Fruit fly (Drosophila melanogaster): ENCODE data around the gene CG15418.
A peak's percentile ranks its signal among the peaks of the same experiment; 100 is the strongest.

Gene CG15418

dm6 chr2L:3580668-3581172 is 40.8 kb downstream of the CG15418 start, which contains the start of gene sob:
Gene sob (minus strand): TSS chr2L:3580769.
- TF ChIP-seq usp (GFP tag; optimal IDR thresholded peaks at IDR 0.05) (no peak), CG8478 (optimal IDR thresholded peaks at IDR 0.05) (peak; percentile 55), EcR (GFP tag; optimal IDR thresholded peaks at IDR 0.05) (peak in 1 of 2 experiments; percentile 61), psq (optimal IDR thresholded peaks at IDR 0.05) (no peak), Dll (optimal IDR thresholded peaks at IDR 0.05) (peak; percentile 100), pan (optimal IDR thresholded peaks at IDR 0.05) (no peak)

- TF ChIP-seq pan (optimal IDR thresholded peaks at IDR 0.05) (no peak), Dll (optimal IDR thresholded peaks at IDR 0.05) (no peak), usp (GFP tag; optimal IDR thresholded peaks at IDR 0.05) (no peak), CG8478 (optimal IDR thresholded peaks at IDR 0.05) (no peak), EcR (GFP tag; optimal IDR thresholded peaks at IDR 0.05) (no peak), psq (optimal IDR thresholded peaks at IDR 0.05) (no peak)
Measured at dm6 chr2L:3576520-3576919, 45.0 kb downstream of the CG15418 start.

- TF ChIP-seq pan (optimal IDR thresholded peaks at IDR 0.05) (no peak), CG8478 (optimal IDR thresholded peaks at IDR 0.05) (no peak), psq (optimal IDR thresholded peaks at IDR 0.05) (no peak), Dll (optimal IDR thresholded peaks at IDR 0.05) (no peak), EcR (GFP tag; optimal IDR thresholded peaks at IDR 0.05) (no peak), usp (GFP tag; optimal IDR thresholded peaks at IDR 0.05) (no peak)
Measured at dm6 chr2L:3575679-3576442, 45.6 kb downstream of the CG15418 start, which contains the start of gene CG43815. Gene CG43815 (plus strand): TSS chr2L:3576210.

- TF ChIP-seq psq (optimal IDR thresholded peaks at IDR 0.05): no peak
- TF ChIP-seq EcR (GFP tag; optimal IDR thresholded peaks at IDR 0.05): no peak
- no peak for TF ChIP-seq usp (GFP tag; optimal IDR thresholded peaks at IDR 0.05)
- TF ChIP-seq pan (optimal IDR thresholded peaks at IDR 0.05): no peak
Measured at dm6 chr2L:3573907-3574306, 47.6 kb downstream of the CG15418 start.

dm6 chr2L:3573172-3573755 is 48.2 kb downstream of the CG15418 start:
- TF ChIP-seq psq (optimal IDR thresholded peaks at IDR 0.05) (no peak), Dll (optimal IDR thresholded peaks at IDR 0.05) (no peak), usp (GFP tag; optimal IDR thresholded peaks at IDR 0.05) (no peak), pan (optimal IDR thresholded peaks at IDR 0.05) (no peak), EcR (GFP tag; optimal IDR thresholded peaks at IDR 0.05) (no peak), CG8478 (optimal IDR thresholded peaks at IDR 0.05) (no peak)

dm6 chr2L:3572529-3573171 is 48.9 kb downstream of the CG15418 start:
- TF ChIP-seq usp (GFP tag; optimal IDR thresholded peaks at IDR 0.05) (no peak), Dll (optimal IDR thresholded peaks at IDR 0.05) (no peak), pan (optimal IDR thresholded peaks at IDR 0.05) (no peak), CG8478 (optimal IDR thresholded peaks at IDR 0.05) (no peak)

dm6 chr2L:3571457-3571856 is 50.0 kb downstream of the CG15418 start:
- no peak for TF ChIP-seq usp (GFP tag; optimal IDR thresholded peaks at IDR 0.05)
